Fruit fly (Drosophila melanogaster): ENCODE measurements around the gene CG10163.
A peak's percentile ranks its signal among the peaks of the same experiment; 100 is the strongest.

The CG10163 gene

DNA sequence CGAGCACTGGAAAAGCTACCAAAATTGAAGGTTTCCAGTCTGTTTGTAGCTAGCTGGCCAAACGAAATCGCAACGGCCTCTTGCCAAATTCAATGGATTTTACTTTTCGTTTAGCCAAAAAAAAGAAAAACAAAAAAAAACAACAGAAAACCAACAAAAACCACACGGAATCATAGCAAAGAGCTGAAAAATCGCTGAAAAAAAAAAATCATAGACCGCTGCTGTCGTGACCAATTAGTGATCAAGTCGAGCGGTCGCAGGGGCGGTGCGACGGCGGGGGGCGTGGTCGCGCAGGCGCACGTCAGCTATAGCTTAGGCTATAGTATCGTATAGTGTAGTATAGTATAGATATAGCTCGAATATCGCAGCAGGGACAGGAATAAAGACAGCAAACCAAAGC lies 16.4 kb upstream of the CG10163 start:
- TF ChIP-seq Myc (optimal IDR thresholded peaks at IDR 0.05): no peak

DNA sequence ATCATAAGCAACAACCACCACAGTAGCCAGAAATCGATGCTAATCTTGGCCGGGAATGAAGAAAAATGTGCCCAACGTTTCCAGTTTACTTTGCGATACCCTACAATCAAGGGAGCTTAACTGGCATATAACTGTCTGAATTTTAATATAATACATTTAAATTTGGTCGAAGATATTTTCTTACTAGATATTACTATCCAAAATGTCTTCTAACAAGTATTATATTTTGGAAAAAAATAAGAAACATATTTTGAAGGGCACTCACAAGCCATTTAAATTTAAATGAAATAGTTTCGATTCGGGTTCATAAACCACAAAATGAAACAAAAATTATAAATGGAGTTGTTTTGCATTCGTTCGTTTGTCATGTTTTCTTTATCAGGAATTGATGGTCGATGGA lies 11.7 kb upstream of the CG10163 start:
- TF ChIP-seq usp (GFP tag; optimal IDR thresholded peaks at IDR 0.05) (no peak), brk (GFP tag; optimal IDR thresholded peaks at IDR 0.05) (peak; percentile 18), Hr83 (GFP tag; optimal IDR thresholded peaks at IDR 0.05; ENCODE audit: poor library complexity, severe bottlenecking) (no peak), sv (GFP tag; optimal IDR thresholded peaks at IDR 0.05) (no peak), Myc (optimal IDR thresholded peaks at IDR 0.05) (no peak), Dfd (GFP tag; optimal IDR thresholded peaks at IDR 0.05) (no peak), CG32264 (GFP tag; optimal IDR thresholded peaks at IDR 0.05) (no peak), Hr78 (GFP tag; optimal IDR thresholded peaks at IDR 0.05) (no peak), lola (GFP tag; optimal IDR thresholded peaks at IDR 0.05) (no peak), Rel (GFP tag; optimal IDR thresholded peaks at IDR 0.05) (no peak), Rel (tag; optimal IDR thresholded peaks at IDR 0.05) (no peak), woc (GFP tag; optimal IDR thresholded peaks at IDR 0.05) (peak; percentile 25), Sp1 (GFP tag; optimal IDR thresholded peaks at IDR 0.05) (peak; percentile 31), CG9705 (GFP tag; optimal IDR thresholded peaks at IDR 0.05) (no peak), jim (GFP tag; optimal IDR thresholded peaks at IDR 0.05) (no peak), Dif (GFP tag; optimal IDR thresholded peaks at IDR 0.05; ENCODE audit: partially characterized antibody) (no peak), dl (GFP tag; optimal IDR thresholded peaks at IDR 0.05; ENCODE audit: insufficient read depth in 1 of 2, partially characterized antibody in 2 of 2) (no peak), GATAd (GFP tag; optimal IDR thresholded peaks at IDR 0.05) (no peak), CrebA (GFP tag; optimal IDR thresholded peaks at IDR 0.05; ENCODE audit: borderline replicate concordance) (no peak), tai (GFP tag; optimal IDR thresholded peaks at IDR 0.05) (no peak), Mio (GFP tag; optimal IDR thresholded peaks at IDR 0.05) (no peak), fru (GFP tag; optimal IDR thresholded peaks at IDR 0.05) (peak; percentile 55), OdsH (GFP tag; optimal IDR thresholded peaks at IDR 0.05) (peak; percentile 48), Jra (GFP tag; optimal IDR thresholded peaks at IDR 0.05) (no peak), HLH106 (tag; optimal IDR thresholded peaks at IDR 0.05) (peak; percentile 41), h (GFP tag; optimal IDR thresholded peaks at IDR 0.05) (peak; percentile 52), br (GFP tag; optimal IDR thresholded peaks at IDR 0.05) (no peak), pan (optimal IDR thresholded peaks at IDR 0.05) (no peak), Hnf4 (GFP tag; optimal IDR thresholded peaks at IDR 0.05) (peak; percentile 28), sage (GFP tag; optimal IDR thresholded peaks at IDR 0.05) (no peak), rgr (GFP tag; optimal IDR thresholded peaks at IDR 0.05) (peak; percentile 35), dmrt93B (GFP tag; optimal IDR thresholded peaks at IDR 0.05) (no peak), psq (GFP tag; optimal IDR thresholded peaks at IDR 0.05) (peak; percentile 27), dsf (GFP tag; optimal IDR thresholded peaks at IDR 0.05; ENCODE audit: borderline replicate concordance) (no peak), foxo (GFP tag; optimal IDR thresholded peaks at IDR 0.05) (peak in 1 of 2 experiments; percentile 62), Vsx2 (GFP tag; optimal IDR thresholded peaks at IDR 0.05; ENCODE audit: partially characterized antibody) (no peak), Abd-B (GFP tag; optimal IDR thresholded peaks at IDR 0.05) (no peak), ey (GFP tag; optimal IDR thresholded peaks at IDR 0.05) (peak; percentile 27), N (GFP tag; optimal IDR thresholded peaks at IDR 0.05) (no peak)

DNA sequence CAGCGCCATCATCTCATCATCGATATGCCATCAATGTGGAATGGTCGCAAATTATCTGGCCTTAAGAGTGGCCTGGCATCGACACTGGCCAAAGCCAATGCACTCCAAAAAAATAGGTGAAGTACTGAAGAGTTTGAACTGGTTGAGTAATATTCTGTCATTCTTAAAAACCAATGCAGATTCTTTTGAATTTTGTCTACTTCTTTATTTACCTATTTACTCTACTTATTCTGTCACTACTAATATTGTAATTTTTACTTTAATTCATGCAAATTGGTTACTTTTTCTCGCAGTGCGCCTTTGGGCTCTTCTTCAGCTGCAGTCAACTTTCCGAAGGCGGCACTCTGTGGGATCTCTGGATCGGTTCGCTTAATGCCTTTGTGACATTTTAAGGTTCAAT lies 10.4 kb upstream of the CG10163 start:
- TF ChIP-seq h (GFP tag; optimal IDR thresholded peaks at IDR 0.05): peak; percentile 55
- peak in 1 of 2 experiments; percentile 50 for TF ChIP-seq foxo (GFP tag; optimal IDR thresholded peaks at IDR 0.05)
- no peak for TF ChIP-seq Hnf4 (GFP tag; optimal IDR thresholded peaks at IDR 0.05)
- TF ChIP-seq Dif (GFP tag; optimal IDR thresholded peaks at IDR 0.05; ENCODE audit: partially characterized antibody): no peak
- no peak for TF ChIP-seq dsf (GFP tag; optimal IDR thresholded peaks at IDR 0.05; ENCODE audit: borderline replicate concordance)
- no peak for TF ChIP-seq Rel (GFP tag; optimal IDR thresholded peaks at IDR 0.05)
- TF ChIP-seq Rel (tag; optimal IDR thresholded peaks at IDR 0.05): no peak
- peak; percentile 49 for TF ChIP-seq fru (GFP tag; optimal IDR thresholded peaks at IDR 0.05)
- TF ChIP-seq rgr (GFP tag; optimal IDR thresholded peaks at IDR 0.05): peak; percentile 26
- TF ChIP-seq OdsH (GFP tag; optimal IDR thresholded peaks at IDR 0.05): peak; percentile 25
- peak; percentile 11 for TF ChIP-seq psq (GFP tag; optimal IDR thresholded peaks at IDR 0.05)
- no peak for TF ChIP-seq dmrt93B (GFP tag; optimal IDR thresholded peaks at IDR 0.05)
- no peak for TF ChIP-seq Vsx2 (GFP tag; optimal IDR thresholded peaks at IDR 0.05; ENCODE audit: partially characterized antibody)
- TF ChIP-seq woc (GFP tag; optimal IDR thresholded peaks at IDR 0.05): peak; percentile 2
- no peak for TF ChIP-seq lola (GFP tag; optimal IDR thresholded peaks at IDR 0.05)
- TF ChIP-seq ey (GFP tag; optimal IDR thresholded peaks at IDR 0.05): peak; percentile 42
- TF ChIP-seq Sp1 (GFP tag; optimal IDR thresholded peaks at IDR 0.05): peak; percentile 3
- TF ChIP-seq HLH106 (tag; optimal IDR thresholded peaks at IDR 0.05): peak; percentile 14
- TF ChIP-seq br (GFP tag; optimal IDR thresholded peaks at IDR 0.05): peak; percentile 26
- TF ChIP-seq tai (GFP tag; optimal IDR thresholded peaks at IDR 0.05): no peak
- TF ChIP-seq CG32264 (GFP tag; optimal IDR thresholded peaks at IDR 0.05): no peak
